Worm (Caenorhabditis elegans): ENCODE results near the gene C54F6.5.

C54F6.5 gene

DNA sequence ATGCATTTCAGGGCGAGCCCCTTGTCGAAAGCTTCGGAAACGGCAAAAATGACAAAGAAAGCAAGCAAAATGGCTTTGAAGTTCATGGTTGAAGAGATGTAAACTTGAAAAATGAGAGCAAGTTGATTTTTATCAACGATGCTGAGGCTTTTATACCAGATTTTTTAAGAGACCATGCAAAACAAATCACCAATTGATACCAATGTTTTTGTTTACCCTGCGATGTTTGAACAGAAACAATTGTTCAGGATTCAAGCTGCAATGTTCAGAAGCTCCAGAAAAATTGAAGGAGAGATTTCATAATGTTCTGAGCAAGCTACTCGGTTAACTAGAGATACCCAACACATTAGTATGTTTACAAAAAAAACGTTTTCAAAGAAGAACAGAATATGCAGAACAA, 6.6 kb upstream of the C54F6.5 start, which contains the start of gene C54F6.15:
C54F6.15 (minus strand) TSS at position 101 of the 400 bp plus-strand sequence.
- TF ChIP-seq ceh-13 (GFP tag; optimal IDR thresholded peaks at IDR 0.05): no peak
- no peak for TF ChIP-seq hmbx-1 (tag; optimal IDR thresholded peaks at IDR 0.05)
- no peak for TF ChIP-seq tbx-11 (GFP tag; IDR thresholded peaks at IDR 0.05)
- no peak for TF ChIP-seq sea-1 (GFP tag; conservative IDR thresholded peaks at IDR 0.05)
- no peak for TF ChIP-seq tbx-37 (GFP tag; conservative IDR thresholded peaks at IDR 0.05)
- no peak for TF ChIP-seq tra-4 (tag; optimal IDR thresholded peaks at IDR 0.05)
- no peak for TF ChIP-seq hmg-4 (GFP tag; optimal IDR thresholded peaks at IDR 0.05)
- no peak for TF ChIP-seq scrt-1 (GFP tag; IDR thresholded peaks at IDR 0.05)
- no peak for TF ChIP-seq pes-1 (GFP tag; IDR thresholded peaks at IDR 0.05)
- no peak for TF ChIP-seq ets-7 (tag; optimal IDR thresholded peaks at IDR 0.05)
- TF ChIP-seq B0310.2 (tag; optimal IDR thresholded peaks at IDR 0.05): no peak
- TF ChIP-seq flt-1 (GFP tag; IDR thresholded peaks at IDR 0.05): no peak

DNA sequence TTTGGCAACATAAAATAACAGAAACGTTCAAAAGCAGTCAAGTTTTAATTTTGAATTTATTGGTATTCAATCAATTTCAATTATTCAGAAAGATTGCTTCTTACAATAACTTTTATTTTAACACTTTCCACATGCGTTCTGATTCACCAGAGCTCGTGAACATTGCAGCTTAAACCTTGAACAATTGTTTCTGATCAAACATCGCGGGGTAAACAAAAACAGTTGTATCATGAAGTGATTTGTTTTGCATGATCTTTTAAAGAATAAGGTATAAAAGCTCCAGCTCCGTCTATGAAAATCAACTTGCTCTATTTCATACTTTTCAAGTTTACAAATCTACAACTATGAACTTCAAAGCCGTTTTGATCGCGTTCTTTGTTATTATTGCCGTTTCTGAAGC, 5.5 kb upstream of the C54F6.5 start, which contains the start of gene C54F6.6:
C54F6.6 (plus strand) TSS at position 301 of the 400 bp plus-strand sequence.
- TF ChIP-seq ets-7 (tag; optimal IDR thresholded peaks at IDR 0.05): no peak
- TF ChIP-seq B0310.2 (tag; optimal IDR thresholded peaks at IDR 0.05): no peak
- TF ChIP-seq tra-4 (tag; optimal IDR thresholded peaks at IDR 0.05): no peak
- TF ChIP-seq hmg-4 (GFP tag; optimal IDR thresholded peaks at IDR 0.05): no peak
- TF ChIP-seq ama-1 (optimal IDR thresholded peaks at IDR 0.05): no peak
- no peak for TF ChIP-seq tbx-11 (GFP tag; IDR thresholded peaks at IDR 0.05)
- TF ChIP-seq sea-1 (GFP tag; conservative IDR thresholded peaks at IDR 0.05): no peak
- no peak for TF ChIP-seq pes-1 (GFP tag; IDR thresholded peaks at IDR 0.05)
- no peak for TF ChIP-seq hnd-1 (tag; optimal IDR thresholded peaks at IDR 0.05)
- TF ChIP-seq ceh-36 (tag; optimal IDR thresholded peaks at IDR 0.05): no peak

ce11 chrV:7524447-7524846, 4.5 kb upstream of the C54F6.5 start, which contains the start of gene C54F6.20:
Gene C54F6.20, plus strand, starts transcription at chrV:7524747.
- no peak for TF ChIP-seq B0310.2 (tag; optimal IDR thresholded peaks at IDR 0.05)
- TF ChIP-seq ets-7 (tag; optimal IDR thresholded peaks at IDR 0.05): no peak

DNA sequence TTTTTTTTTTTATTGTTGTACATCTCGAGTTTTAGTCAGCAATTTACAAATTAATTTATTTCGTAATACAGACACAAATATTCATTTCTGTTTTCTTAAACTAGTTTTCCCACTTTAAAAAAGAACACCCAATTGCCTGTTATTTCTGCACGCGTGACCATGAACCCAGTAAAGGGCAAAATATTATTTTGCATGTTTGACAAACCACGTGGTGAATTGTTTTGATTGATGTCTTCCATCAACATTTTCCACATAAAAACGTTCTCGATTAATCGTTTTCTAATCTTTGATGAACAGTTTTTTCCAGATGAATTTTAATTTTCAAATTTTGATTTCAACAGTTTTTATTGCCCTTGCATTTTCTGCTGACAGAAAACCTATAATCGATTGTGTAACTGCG, 3.2 kb upstream of the C54F6.5 start, which contains the start of gene C54F6.18:
C54F6.18 (plus strand) TSS at position 301 of the 400 bp plus-strand sequence.
- no peak for TF ChIP-seq hnd-1 (tag; optimal IDR thresholded peaks at IDR 0.05)
- TF ChIP-seq scrt-1 (GFP tag; IDR thresholded peaks at IDR 0.05): no peak

DNA sequence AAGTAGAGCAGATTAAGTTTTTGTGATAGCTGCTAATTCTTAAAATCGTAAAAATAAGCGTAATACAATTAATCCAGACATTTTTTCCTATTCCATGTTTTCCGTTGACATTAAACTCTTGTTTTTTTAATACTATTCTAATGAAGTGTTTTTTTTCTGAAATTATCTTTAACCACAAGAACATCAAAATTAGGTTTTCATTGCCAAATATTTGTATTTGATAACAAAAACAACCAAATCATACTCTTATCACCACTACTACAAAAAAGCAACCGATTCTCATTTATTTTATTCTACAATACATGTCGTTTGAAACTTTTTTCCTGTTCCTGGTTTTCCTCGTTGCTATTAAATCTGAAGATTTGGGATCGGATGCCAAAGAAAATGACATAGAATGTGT, 1.8 kb upstream of the C54F6.5 start, which contains the start of gene C54F6.17:
C54F6.17 (plus strand) TSS at position 301 of the 400 bp plus-strand sequence.
- no peak for TF ChIP-seq sea-1 (GFP tag; conservative IDR thresholded peaks at IDR 0.05)
- no peak for TF ChIP-seq ama-1 (optimal IDR thresholded peaks at IDR 0.05)
- TF ChIP-seq tra-4 (tag; optimal IDR thresholded peaks at IDR 0.05): no peak
- no peak for TF ChIP-seq ceh-36 (tag; optimal IDR thresholded peaks at IDR 0.05)
- TF ChIP-seq ceh-13 (GFP tag; optimal IDR thresholded peaks at IDR 0.05): no peak
- no peak for TF ChIP-seq B0310.2 (tag; optimal IDR thresholded peaks at IDR 0.05)
- no peak for TF ChIP-seq hmbx-1 (tag; optimal IDR thresholded peaks at IDR 0.05)
- TF ChIP-seq aly-1 (tag; optimal IDR thresholded peaks at IDR 0.05): no peak
- no peak for TF ChIP-seq flt-1 (GFP tag; IDR thresholded peaks at IDR 0.05)
- no peak for TF ChIP-seq hmg-4 (GFP tag; optimal IDR thresholded peaks at IDR 0.05)
- no peak for TF ChIP-seq F13C5.2 (tag; optimal IDR thresholded peaks at IDR 0.05)
- TF ChIP-seq tbx-37 (GFP tag; conservative IDR thresholded peaks at IDR 0.05): no peak
- TF ChIP-seq tbx-11 (GFP tag; IDR thresholded peaks at IDR 0.05): no peak
- TF ChIP-seq pes-1 (GFP tag; IDR thresholded peaks at IDR 0.05): no peak
- no peak for TF ChIP-seq ets-7 (tag; optimal IDR thresholded peaks at IDR 0.05)

- no peak for TF ChIP-seq ets-7 (tag; optimal IDR thresholded peaks at IDR 0.05)
- no peak for TF ChIP-seq scrt-1 (GFP tag; IDR thresholded peaks at IDR 0.05)
- TF ChIP-seq hmbx-1 (tag; optimal IDR thresholded peaks at IDR 0.05): no peak
- TF ChIP-seq ceh-36 (tag; optimal IDR thresholded peaks at IDR 0.05): no peak
- no peak for TF ChIP-seq flt-1 (GFP tag; IDR thresholded peaks at IDR 0.05)
- no peak for TF ChIP-seq pes-1 (GFP tag; IDR thresholded peaks at IDR 0.05)
- no peak for TF ChIP-seq tra-4 (tag; optimal IDR thresholded peaks at IDR 0.05)
- no peak for TF ChIP-seq tbx-11 (GFP tag; IDR thresholded peaks at IDR 0.05)
- TF ChIP-seq hmg-4 (GFP tag; optimal IDR thresholded peaks at IDR 0.05): no peak
- no peak for TF ChIP-seq ama-1 (optimal IDR thresholded peaks at IDR 0.05)
- TF ChIP-seq F13C5.2 (tag; optimal IDR thresholded peaks at IDR 0.05): no peak
- TF ChIP-seq aly-1 (tag; optimal IDR thresholded peaks at IDR 0.05): no peak
- no peak for TF ChIP-seq ceh-13 (GFP tag; optimal IDR thresholded peaks at IDR 0.05)
- no peak for TF ChIP-seq sea-1 (GFP tag; conservative IDR thresholded peaks at IDR 0.05)
- no peak for TF ChIP-seq hnd-1 (tag; optimal IDR thresholded peaks at IDR 0.05)
These were observed 924 bp downstream of the C54F6.5 start, which contains the start of gene swt-2 for ce11 chrV:7529840-7530239. Gene swt-2, plus strand, starts transcription at chrV:7530140.

ce11 chrV:7532947-7533346, 4.0 kb downstream of the C54F6.5 start, which contains the start of gene C54F6.3:
Gene C54F6.3, plus strand, starts transcription at chrV:7533247.
- no peak for TF ChIP-seq flt-1 (GFP tag; IDR thresholded peaks at IDR 0.05)
- no peak for TF ChIP-seq F13C5.2 (tag; optimal IDR thresholded peaks at IDR 0.05)
- TF ChIP-seq ama-1 (optimal IDR thresholded peaks at IDR 0.05): no peak
- TF ChIP-seq tbx-11 (GFP tag; IDR thresholded peaks at IDR 0.05): no peak
- no peak for TF ChIP-seq aly-1 (tag; optimal IDR thresholded peaks at IDR 0.05)
- no peak for TF ChIP-seq hmbx-1 (tag; optimal IDR thresholded peaks at IDR 0.05)
- TF ChIP-seq hmg-4 (GFP tag; optimal IDR thresholded peaks at IDR 0.05): no peak
- no peak for TF ChIP-seq tra-4 (tag; optimal IDR thresholded peaks at IDR 0.05)
- TF ChIP-seq ets-7 (tag; optimal IDR thresholded peaks at IDR 0.05): no peak
- TF ChIP-seq B0310.2 (tag; optimal IDR thresholded peaks at IDR 0.05): no peak
- TF ChIP-seq ceh-13 (GFP tag; optimal IDR thresholded peaks at IDR 0.05): no peak
- no peak for TF ChIP-seq pes-1 (GFP tag; IDR thresholded peaks at IDR 0.05)
- no peak for TF ChIP-seq tbx-37 (GFP tag; conservative IDR thresholded peaks at IDR 0.05)
- TF ChIP-seq scrt-1 (GFP tag; IDR thresholded peaks at IDR 0.05): no peak

DNA sequence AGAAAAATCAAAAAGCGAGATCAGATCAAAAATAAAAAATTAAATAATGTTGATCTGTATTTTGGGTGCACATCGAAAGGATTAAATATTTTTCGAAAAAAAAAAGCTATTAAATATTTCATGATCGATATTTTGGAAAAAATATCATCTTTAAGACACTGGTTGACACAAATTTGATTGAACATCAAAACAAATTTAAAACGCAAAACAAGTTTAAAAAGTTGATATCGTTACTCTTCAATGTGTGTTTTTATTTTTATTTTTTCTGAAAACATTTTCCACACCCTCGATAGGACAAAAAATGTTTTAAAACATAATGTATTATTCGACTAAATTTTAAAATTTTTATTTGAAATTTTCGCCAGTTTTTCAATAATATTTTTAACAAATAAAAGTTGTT, 9.1 kb downstream of the C54F6.5 start, which contains the start of gene C54F6.12:
C54F6.12 (minus strand) TSS at position 101 of the 400 bp plus-strand sequence.
- no peak for TF ChIP-seq aly-1 (tag; optimal IDR thresholded peaks at IDR 0.05)
- TF ChIP-seq pes-1 (GFP tag; IDR thresholded peaks at IDR 0.05): no peak
- no peak for TF ChIP-seq tbx-37 (GFP tag; conservative IDR thresholded peaks at IDR 0.05)
- TF ChIP-seq ceh-36 (tag; optimal IDR thresholded peaks at IDR 0.05): no peak
- TF ChIP-seq flt-1 (GFP tag; IDR thresholded peaks at IDR 0.05): no peak
- no peak for TF ChIP-seq hmg-4 (GFP tag; optimal IDR thresholded peaks at IDR 0.05)
- TF ChIP-seq hmbx-1 (tag; optimal IDR thresholded peaks at IDR 0.05): no peak
- no peak for TF ChIP-seq sea-1 (GFP tag; conservative IDR thresholded peaks at IDR 0.05)
- TF ChIP-seq ceh-13 (GFP tag; optimal IDR thresholded peaks at IDR 0.05): no peak
- TF ChIP-seq hnd-1 (tag; optimal IDR thresholded peaks at IDR 0.05): no peak
- no peak for TF ChIP-seq tbx-11 (GFP tag; IDR thresholded peaks at IDR 0.05)
- TF ChIP-seq F13C5.2 (tag; optimal IDR thresholded peaks at IDR 0.05): no peak
- no peak for TF ChIP-seq ets-7 (tag; optimal IDR thresholded peaks at IDR 0.05)
- TF ChIP-seq B0310.2 (tag; optimal IDR thresholded peaks at IDR 0.05): no peak
